Fruit fly (Drosophila melanogaster) whole organism, embryonic: ENCODE data around the gene wam.

Experiments
- Abd-B ChIP-seq: fragments of 200-800 bp; sonication (Bioruptor generic); optimal IDR thresholded peaks from 2 replicates; lab custom pipeline; 2018; ENCODE audit warnings: missing biosample characterization, mild to moderate bottlenecking, missing genetic modification characterization, moderate library complexity
- Bteb2 ChIP-seq: fragments of 200-800 bp; sonication (Bioruptor generic); optimal IDR thresholded peaks from 2 replicates; lab custom pipeline; 2016; ENCODE audit warnings: missing biosample characterization, missing genetic modification characterization
- CG12104 ChIP-seq: fragments of 200-800 bp; sonication (Bioruptor generic); optimal IDR thresholded peaks from 3 replicates; lab custom pipeline; 2016; ENCODE audit warnings: missing biosample characterization, missing genetic modification characterization
- CG14050 ChIP-seq: fragments of 200-800 bp; sonication (Bioruptor generic); IDR thresholded peaks from 3 replicates; pipeline ENCODE4 v1.3.6; 2022; ENCODE audit warnings: missing biosample characterization, missing genetic modification characterization
- CG1603 ChIP-seq: fragments of 200-800 bp; sonication (Bioruptor generic); optimal IDR thresholded peaks from 2 replicates; lab custom pipeline; 2019; ENCODE audit warnings: missing biosample characterization, mild to moderate bottlenecking, missing genetic modification characterization, moderate library complexity
- CG17359 ChIP-seq: fragments of 200-800 bp; sonication (Bioruptor generic); optimal IDR thresholded peaks from 3 replicates; lab custom pipeline; 2018; ENCODE audit warnings: missing biosample characterization, mild to moderate bottlenecking, missing genetic modification characterization, moderate library complexity
- CG17385 ChIP-seq: fragments of 200-800 bp; sonication (Bioruptor generic); optimal IDR thresholded peaks from 3 replicates; lab custom pipeline; 2018; ENCODE audit warnings: missing biosample characterization, mild to moderate bottlenecking, missing genetic modification characterization
- CG18262 ChIP-seq: fragments of 200-800 bp; optimal IDR thresholded peaks from 3 replicates; lab custom pipeline; 2019; ENCODE audit warnings: missing biosample characterization, mild to moderate bottlenecking, missing genetic modification characterization, moderate library complexity
- CG18599 ChIP-seq: fragments of 200-800 bp; sonication (Bioruptor generic); optimal IDR thresholded peaks from 3 replicates; lab custom pipeline; 2017; ENCODE audit warnings: missing biosample characterization, missing genetic modification characterization, mild to moderate bottlenecking, moderate library complexity, missing genetic modification reagents
- CG18619 ChIP-seq: fragments of 200-800 bp; sonication (Bioruptor generic); optimal IDR thresholded peaks from 3 replicates; lab custom pipeline; 2017; ENCODE audit warnings: missing biosample characterization, mild to moderate bottlenecking, missing genetic modification characterization
- CG30431 ChIP-seq: fragments of 200-800 bp; sonication (Bioruptor generic); optimal IDR thresholded peaks from 2 replicates; lab custom pipeline; 2017; ENCODE audit warnings: missing biosample characterization, missing genetic modification characterization
- CG31224 ChIP-seq: fragments of 200-800 bp; sonication (Bioruptor generic); IDR thresholded peaks from 2 replicates; pipeline ENCODE4 v1.3.6; 2022; ENCODE audit warnings: missing biosample characterization, missing genetic modification characterization
- CG32767 ChIP-seq: fragments of 200-800 bp; sonication (Bioruptor generic); IDR thresholded peaks from 2 replicates; pipeline ENCODE4 v1.3.6; 2022; ENCODE audit warnings: missing biosample characterization, missing genetic modification characterization
- CG34422 ChIP-seq: fragments of 200-800 bp; sonication (Bioruptor generic); IDR thresholded peaks from 3 replicates; pipeline ENCODE4 v1.3.6; 2022; ENCODE audit warnings: missing biosample characterization, missing genetic modification characterization
- CG3995 ChIP-seq: fragments of 200-800 bp; sonication (Bioruptor generic); optimal IDR thresholded peaks from 3 replicates; lab custom pipeline; 2016; ENCODE audit warnings: missing biosample characterization, missing genetic modification characterization
- CG43689 ChIP-seq: fragments of 200-800 bp; sonication (Bioruptor generic); IDR thresholded peaks from 2 replicates; pipeline ENCODE4 v1.3.6; 2022; ENCODE audit warnings: missing biosample characterization, missing genetic modification characterization
- CG4617 ChIP-seq: fragments of 200-800 bp; sonication (Bioruptor generic); optimal IDR thresholded peaks from 3 replicates; lab custom pipeline; 2016; ENCODE audit warnings: missing biosample characterization, missing genetic modification characterization, borderline replicate concordance
- CG4820 ChIP-seq: fragments of 200-800 bp; sonication (Bioruptor generic); optimal IDR thresholded peaks from 3 replicates; lab custom pipeline; 2016; ENCODE audit warnings: missing biosample characterization, missing genetic modification characterization
- CG6765 ChIP-seq: fragments of 200-800 bp; sonication (Bioruptor generic); optimal IDR thresholded peaks from 3 replicates; lab custom pipeline; 2017; ENCODE audit warnings: missing biosample characterization, mild to moderate bottlenecking, missing genetic modification characterization
- CG7745 ChIP-seq: fragments of 200-800 bp; sonication (Bioruptor generic); optimal IDR thresholded peaks from 2 replicates; lab custom pipeline; 2018; ENCODE audit warnings: missing biosample characterization, mild to moderate bottlenecking, missing genetic modification characterization, moderate library complexity
- CG8281 ChIP-seq: fragments of 200-800 bp; sonication (Bioruptor generic); optimal IDR thresholded peaks from 2 replicates; lab custom pipeline; 2018; ENCODE audit warnings: missing biosample characterization, mild to moderate bottlenecking, missing genetic modification characterization, moderate library complexity
- CG9817 ChIP-seq: fragments of 200-800 bp; sonication (Bioruptor generic); optimal IDR thresholded peaks from 2 replicates; lab custom pipeline; 2018; ENCODE audit warnings: missing biosample characterization, mild to moderate bottlenecking, missing genetic modification characterization, moderate library complexity
- Dref ChIP-seq: fragments of 200-800 bp; sonication (Bioruptor generic); IDR thresholded peaks from 2 replicates; pipeline ENCODE4 v1.3.6; 2022; ENCODE audit warnings: missing biosample characterization, missing genetic modification characterization
- HmgD ChIP-seq: fragments of 200-800 bp; sonication (Bioruptor generic); optimal IDR thresholded peaks from 3 replicates; lab custom pipeline; 2016; ENCODE audit warnings: missing biosample characterization, missing genetic modification characterization
- Hr39 ChIP-seq: fragments of >200 bp; optimal IDR thresholded peaks from 2 replicates; lab custom pipeline; 2017
- NK7.1 ChIP-seq: fragments of 200-800 bp; sonication (Bioruptor generic); optimal IDR thresholded peaks from 3 replicates; lab custom pipeline; 2016; ENCODE audit warnings: missing biosample characterization, missing genetic modification characterization
- Nf-YB ChIP-seq: fragments of 200-800 bp; sonication (Bioruptor generic); optimal IDR thresholded peaks from 3 replicates; lab custom pipeline; 2019; ENCODE audit warnings: missing biosample characterization, mild to moderate bottlenecking, missing genetic modification characterization, moderate library complexity
- Ravus ChIP-seq: fragments of 200-800 bp; sonication (Bioruptor generic); IDR thresholded peaks from 2 replicates; pipeline ENCODE4 v1.3.6; 2022; ENCODE audit warnings: missing biosample characterization, missing genetic modification characterization
- Sry-δ ChIP-seq: fragments of 200-800 bp; sonication (Bioruptor generic); optimal IDR thresholded peaks from 2 replicates; lab custom pipeline; 2016; ENCODE audit warnings: missing biosample characterization, missing genetic modification characterization
- TFAM ChIP-seq: fragments of 200-800 bp; sonication (Bioruptor generic); optimal IDR thresholded peaks from 2 replicates; lab custom pipeline; 2017; ENCODE audit warnings: missing biosample characterization, missing genetic modification characterization, inconsistent platforms
- crp ChIP-seq, 2 experiments: fragments of 200-800 bp; sonication (Bioruptor generic); optimal IDR thresholded peaks; 2 replicates in 1 of 2; 3 replicates in 1 of 2; lab custom pipeline; 2017; ENCODE audit warnings: missing biosample characterization in 2 of 2, missing genetic modification characterization in 2 of 2, mild to moderate bottlenecking in 1 of 2, moderate library complexity in 1 of 2
- disco-r ChIP-seq: fragments of 200-800 bp; sonication (Bioruptor generic); optimal IDR thresholded peaks from 2 replicates; lab custom pipeline; 2016; ENCODE audit warnings: missing biosample characterization, missing genetic modification characterization
- dpn ChIP-seq, 2 experiments: fragments of 200-800 bp; sonication (Bioruptor generic); optimal IDR thresholded peaks; 3 replicates each; lab custom pipeline; 2016; ENCODE audit warnings: missing biosample characterization in 2 of 2, missing genetic modification characterization in 2 of 2
- dysf ChIP-seq: fragments of 200-800 bp; sonication (Bioruptor generic); IDR thresholded peaks from 3 replicates; pipeline ENCODE4 v1.3.6; 2022; ENCODE audit warnings: missing biosample characterization, missing genetic modification characterization
- eyg ChIP-seq: fragments of 200-800 bp; sonication (Bioruptor generic); optimal IDR thresholded peaks from 3 replicates; lab custom pipeline; 2016; ENCODE audit warnings: missing biosample characterization, missing genetic modification characterization
- gsb ChIP-seq: fragments of 200-800 bp; sonication (Bioruptor generic); IDR thresholded peaks from 2 replicates; pipeline ENCODE4 v1.3.6; 2022; ENCODE audit warnings: missing biosample characterization, missing genetic modification characterization
- hb ChIP-seq: fragments of 200-800 bp; sonication (Bioruptor generic); IDR thresholded peaks from 3 replicates; pipeline ENCODE4 v1.3.6; 2022; ENCODE audit warnings: missing biosample characterization, missing genetic modification characterization; ENCODE audit not compliant: partially characterized antibody
- jumu ChIP-seq: fragments of 200-800 bp; sonication (Bioruptor generic); optimal IDR thresholded peaks from 3 replicates; lab custom pipeline; 2016; ENCODE audit warnings: missing biosample characterization, missing genetic modification characterization
- knrl ChIP-seq: fragments of 200-800 bp; sonication (Bioruptor generic); IDR thresholded peaks from 3 replicates; pipeline ENCODE4 v1.3.6; 2022; ENCODE audit warnings: missing biosample characterization, missing genetic modification characterization; ENCODE audit not compliant: partially characterized antibody
- lilli ChIP-seq: fragments of 200-800 bp; sonication (Bioruptor generic); optimal IDR thresholded peaks from 3 replicates; lab custom pipeline; 2016; ENCODE audit warnings: missing biosample characterization, missing genetic modification characterization
- org-1 ChIP-seq: fragments of 200-800 bp; sonication (Bioruptor generic); optimal IDR thresholded peaks from 2 replicates; lab custom pipeline; 2017; ENCODE audit warnings: missing biosample characterization, missing genetic modification characterization
- otp ChIP-seq: fragments of 200-800 bp; sonication (Bioruptor generic); IDR thresholded peaks from 3 replicates; pipeline ENCODE4, ENCODE4 v1.3.6; 2022; ENCODE audit warnings: missing biosample characterization, missing genetic modification characterization
- pb ChIP-seq: fragments of 200-800 bp; sonication (Bioruptor generic); optimal IDR thresholded peaks from 3 replicates; lab custom pipeline; 2016; ENCODE audit warnings: missing biosample characterization, missing genetic modification characterization
- pho ChIP-seq: fragments of 200-800 bp; sonication (Bioruptor generic); optimal IDR thresholded peaks from 2 replicates; lab custom pipeline; 2016; ENCODE audit warnings: missing biosample characterization, missing genetic modification characterization
- repo ChIP-seq: fragments of 200-800 bp; sonication (Bioruptor generic); optimal IDR thresholded peaks from 2 replicates; lab custom pipeline; 2016; ENCODE audit warnings: missing biosample characterization, missing genetic modification characterization
- salm ChIP-seq: fragments of 200-800 bp; sonication (Bioruptor generic); optimal IDR thresholded peaks from 2 replicates; lab custom pipeline; 2018; ENCODE audit warnings: missing biosample characterization, mild to moderate bottlenecking, missing genetic modification characterization
- sd ChIP-seq: fragments of 200-800 bp; sonication (Bioruptor generic); optimal IDR thresholded peaks from 3 replicates; lab custom pipeline; 2018; ENCODE audit warnings: missing biosample characterization, mild to moderate bottlenecking, missing genetic modification characterization, moderate library complexity
- stc ChIP-seq: fragments of 200-800 bp; sonication (Bioruptor generic); IDR thresholded peaks from 2 replicates; pipeline ENCODE4 v1.3.6; 2022; ENCODE audit warnings: missing biosample characterization, missing genetic modification characterization
- sug ChIP-seq: fragments of 200-800 bp; optimal IDR thresholded peaks from 2 replicates; lab custom pipeline; 2019; ENCODE audit warnings: missing biosample characterization, mild to moderate bottlenecking, missing genetic modification characterization, moderate library complexity
- tup ChIP-seq: fragments of 200-800 bp; sonication (Bioruptor generic); optimal IDR thresholded peaks from 2 replicates; lab custom pipeline; 2016; ENCODE audit warnings: missing biosample characterization, mild to moderate bottlenecking, missing genetic modification characterization, moderate library complexity

wam gene

dm6 chr3R:23251256-23251655 lies 36.6 kb downstream of the wam start, which contains the start of the genes Rad60 and EloA (continued):
- TF ChIP-seq sug (tag; lab: Kevin White, UChicago) = peak; percentile 65
- TF ChIP-seq CG7745 (tag; lab: Kevin White, UChicago) = no peak
- peak; percentile 47 for TF ChIP-seq Abd-B (GFP tag; lab: Kevin White, UChicago)
- peak; percentile 39 for TF ChIP-seq salm (tag; lab: Kevin White, UChicago)
- TF ChIP-seq CG34422 = peak; percentile 75
- TF ChIP-seq CG17359 = peak; percentile 60
- TF ChIP-seq CG12104 (GFP tag; lab: Kevin White, UChicago) = peak; percentile 55
- peak; percentile 84 for TF ChIP-seq Sry-δ
- peak; percentile 74 for TF ChIP-seq otp (GFP tag; lab: Robert Waterston, UW)
- peak; percentile 84 for TF ChIP-seq Bteb2
- peak; percentile 64 for TF ChIP-seq knrl (GFP tag; lab: Robert Waterston, UW)
- TF ChIP-seq lilli (GFP tag; lab: Kevin White, UChicago) = peak; percentile 92
- TF ChIP-seq CG3995 (GFP tag; lab: Kevin White, UChicago) = peak; percentile 53
- TF ChIP-seq CG32767 (GFP tag; lab: Robert Waterston, UW) = peak; percentile 61; the same call in 1 of the 2 replicates
- peak; percentile 71 for TF ChIP-seq repo (GFP tag; lab: Kevin White, UChicago)
- peak; percentile 92 for TF ChIP-seq HmgD (GFP tag; lab: Kevin White, UChicago)
- peak; percentile 88 for TF ChIP-seq jumu (GFP tag; lab: Kevin White, UChicago)
- peak; percentile 84 to 87 for TF ChIP-seq dpn (GFP tag; optimal IDR thresholded peaks at IDR 0.05; lab: Kevin White, UChicago)
- peak; percentile 68 for TF ChIP-seq CG9817 (tag; lab: Kevin White, UChicago)
- TF ChIP-seq NK7.1 (GFP tag; lab: Kevin White, UChicago) = peak; percentile 64
- peak; percentile 37 for TF ChIP-seq org-1 (GFP tag; lab: Kevin White, UChicago)
- peak; percentile 73 for TF ChIP-seq dysf (GFP tag; lab: Robert Waterston, UW)
- peak; percentile 63 for TF ChIP-seq disco-r (GFP tag; lab: Kevin White, UChicago)
- peak; percentile 42 for TF ChIP-seq pb
- TF ChIP-seq CG17385 = peak; percentile 56
- peak; percentile 51 for TF ChIP-seq CG18619 (GFP tag; lab: Kevin White, UChicago)
- TF ChIP-seq CG43689 (GFP tag; lab: Robert Waterston, UW) = no peak
- TF ChIP-seq pho (GFP tag; lab: Kevin White, UChicago) = peak; percentile 83
- peak; percentile 97 to 98 for TF ChIP-seq crp (GFP tag; optimal IDR thresholded peaks at IDR 0.05; lab: Kevin White, UChicago)
- TF ChIP-seq hb (GFP tag; lab: Robert Waterston, UW) = peak; percentile 58; the same call in 1 of the 3 replicates
- no peak for TF ChIP-seq Ravus (GFP tag; lab: Robert Waterston, UW)
- peak; percentile 68 for TF ChIP-seq CG4820 (GFP tag; lab: Kevin White, UChicago)
- peak; percentile 38 for TF ChIP-seq Nf-YB
- peak; percentile 94 for TF ChIP-seq CG1603 (tag; lab: Kevin White, UChicago)
- peak; percentile 57 for TF ChIP-seq CG18262 (tag; lab: Kevin White, UChicago)
- TF ChIP-seq TFAM (GFP tag; lab: Kevin White, UChicago) = no peak
- no peak; the same call in 2 of the 3 replicates for TF ChIP-seq CG14050 (GFP tag; lab: Robert Waterston, UW)
- TF ChIP-seq CG4617 = peak; percentile 95
- no peak for TF ChIP-seq CG8281 (tag; lab: Kevin White, UChicago)
- peak; percentile 68 for TF ChIP-seq CG6765 (GFP tag; lab: Kevin White, UChicago)
- TF ChIP-seq gsb (GFP tag; lab: Robert Waterston, UW) = no peak
- TF ChIP-seq CG31224 (GFP tag; lab: Robert Waterston, UW) = no peak; the same call in 1 of the 2 replicates
- peak; percentile 62 for TF ChIP-seq tup (GFP tag; lab: Kevin White, UChicago)
- TF ChIP-seq CG30431 (GFP tag; lab: Kevin White, UChicago) = peak; percentile 38
- peak; percentile 78 for TF ChIP-seq Dref (GFP tag; lab: Robert Waterston, UW)
- TF ChIP-seq sd (tag; lab: Kevin White, UChicago) = peak; percentile 25
- TF ChIP-seq stc = no peak
- TF ChIP-seq Hr39 (lab: Kevin White, UChicago) = no peak
- peak; percentile 78 for TF ChIP-seq CG18599 (GFP tag; lab: Kevin White, UChicago)
- TF ChIP-seq eyg (GFP tag; lab: Kevin White, UChicago) = peak; percentile 59
